Fruit fly (Drosophila melanogaster): ENCODE data around the gene CG10366.

The CG10366 gene

DNA sequence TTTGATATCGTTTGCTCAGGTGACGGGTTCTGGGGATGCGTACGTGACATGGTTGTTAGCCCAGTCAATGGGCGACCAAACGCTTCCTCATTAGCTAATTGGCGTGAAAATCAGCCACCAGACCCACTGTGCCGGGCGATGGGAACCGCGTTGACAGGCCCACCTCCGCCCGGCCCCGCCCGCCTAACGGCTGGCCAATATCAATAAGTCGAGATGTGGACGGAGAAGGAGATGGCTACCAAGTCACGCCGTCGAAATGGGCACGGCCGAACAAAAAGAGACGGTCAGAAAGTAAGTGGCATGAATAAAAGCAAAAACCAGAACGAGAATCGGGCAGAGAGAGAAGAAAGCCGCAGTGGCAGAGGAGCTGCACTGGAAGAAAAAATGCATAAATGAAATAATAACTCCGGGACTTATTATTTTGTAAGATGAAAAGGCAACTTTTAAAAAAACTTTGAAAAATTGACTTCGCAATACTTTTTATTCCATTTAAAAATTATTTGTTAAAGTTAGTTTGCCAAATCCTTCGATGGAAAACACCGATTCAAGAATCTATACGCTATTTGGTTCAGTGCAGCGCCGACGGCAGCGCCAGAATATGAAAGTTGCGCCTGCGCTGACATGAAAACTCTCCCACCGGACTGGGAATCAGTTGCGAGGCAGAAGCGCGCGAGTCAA, 46.1 kb upstream of the CG10366 start, which contains the start of gene CG13082 (continued):
- TF ChIP-seq onecut (GFP tag; IDR thresholded peaks at IDR 0.05) (peak; percentile 13; the same call in 1 of the 2 replicates), CG17568 (GFP tag; optimal IDR thresholded peaks at IDR 0.05) (peak; percentile 5), CTCF (GFP tag; optimal IDR thresholded peaks at IDR 0.05) (no peak), CG12659 (GFP tag; optimal IDR thresholded peaks at IDR 0.05) (peak; percentile 5), gcm (GFP tag; optimal IDR thresholded peaks at IDR 0.05) (peak; percentile 54), tin (GFP tag; optimal IDR thresholded peaks at IDR 0.05) (peak; percentile 52), CG43689 (GFP tag; IDR thresholded peaks at IDR 0.05) (no peak), Taf1 (GFP tag; IDR thresholded peaks at IDR 0.05) (no peak), bsh (GFP tag; optimal IDR thresholded peaks at IDR 0.05) (peak; percentile 77 to 90), Jarid2 (GFP tag; optimal IDR thresholded peaks at IDR 0.05) (peak; percentile 20), Antp (GFP tag; optimal IDR thresholded peaks at IDR 0.05) (peak; percentile 16), CG32767 (GFP tag; IDR thresholded peaks at IDR 0.05) (0 out of 2 replicates have a peak, but pooled peaks have one; percentile 16), tio (GFP tag; optimal IDR thresholded peaks at IDR 0.05) (peak; percentile 19), dpn (GFP tag; optimal IDR thresholded peaks at IDR 0.05) (peak in 1 of 2 experiments; percentile 9), otp (GFP tag; IDR thresholded peaks at IDR 0.05) (0 out of 3 replicates have a peak, but pooled peaks have one; percentile 5), MBD-R2 (GFP tag; IDR thresholded peaks at IDR 0.05) (no peak), CG6654 (GFP tag; optimal IDR thresholded peaks at IDR 0.05) (peak; percentile 33), dmrt11E (tag; optimal IDR thresholded peaks at IDR 0.05) (peak; percentile 74), CG16863 (GFP tag; optimal IDR thresholded peaks at IDR 0.05) (peak; percentile 54), danr (GFP tag; IDR thresholded peaks at IDR 0.05) (no peak), CG12155 (GFP tag; optimal IDR thresholded peaks at IDR 0.05) (peak; percentile 10), CG30431 (GFP tag; optimal IDR thresholded peaks at IDR 0.05) (peak; percentile 27), pum (GFP tag; optimal IDR thresholded peaks at IDR 0.05) (peak; percentile 37), CoRest (tag; optimal IDR thresholded peaks at IDR 0.05) (peak; percentile 61), chn (GFP tag; optimal IDR thresholded peaks at IDR 0.05) (peak; percentile 22), CG12391 (tag; optimal IDR thresholded peaks at IDR 0.05) (peak; percentile 55), CG30020 (tag; optimal IDR thresholded peaks at IDR 0.05) (peak; percentile 12), Hr51 (GFP tag; optimal IDR thresholded peaks at IDR 0.05) (peak in 1 of 2 experiments; percentile 2), CG11560 (tag; IDR thresholded peaks at IDR 0.05) (no peak), Ets65A (GFP tag) (peak; percentile 2), ssp (GFP tag; IDR thresholded peaks at IDR 0.05) (0 out of 2 replicates have a peak, but pooled peaks have one; percentile 26), CG8944 (GFP tag; optimal IDR thresholded peaks at IDR 0.05) (peak; percentile 27), cad (GFP tag; optimal IDR thresholded peaks at IDR 0.05) (no peak), CG11398 (GFP tag; optimal IDR thresholded peaks at IDR 0.05) (no peak), tap (tag; optimal IDR thresholded peaks at IDR 0.05) (peak; percentile 20), Ssrp (tag; optimal IDR thresholded peaks at IDR 0.05) (peak; percentile 35), CG2678 (tag; optimal IDR thresholded peaks at IDR 0.05) (peak; percentile 66), fd96Cb (tag; optimal IDR thresholded peaks at IDR 0.05) (peak; percentile 59), Spps (tag; optimal IDR thresholded peaks at IDR 0.05) (peak; percentile 75), MTF-1 (GFP tag; optimal IDR thresholded peaks at IDR 0.05; ENCODE audit: borderline replicate concordance) (no peak), CG6813 (GFP tag; optimal IDR thresholded peaks at IDR 0.05) (peak; percentile 3), CG9817 (tag; optimal IDR thresholded peaks at IDR 0.05) (peak; percentile 13), Chrac-16 (GFP tag; optimal IDR thresholded peaks at IDR 0.05) (peak; percentile 28), sima (GFP tag; optimal IDR thresholded peaks at IDR 0.05) (no peak), CG7372 (GFP tag; IDR thresholded peaks at IDR 0.05) (no peak), Fer2 (tag; optimal IDR thresholded peaks at IDR 0.05) (no peak), CG17385 (GFP tag; optimal IDR thresholded peaks at IDR 0.05) (peak; percentile 45), sqz (GFP tag; optimal IDR thresholded peaks at IDR 0.05) (peak; percentile 18), CG11504 (tag; optimal IDR thresholded peaks at IDR 0.05) (peak; percentile 64), zfh2 (GFP tag; optimal IDR thresholded peaks at IDR 0.05) (no peak)

All from whole organism, embryonic.